Fruit fly (Drosophila melanogaster): Measurements from ENCODE around the gene CG13693.

CG13693 gene

DNA sequence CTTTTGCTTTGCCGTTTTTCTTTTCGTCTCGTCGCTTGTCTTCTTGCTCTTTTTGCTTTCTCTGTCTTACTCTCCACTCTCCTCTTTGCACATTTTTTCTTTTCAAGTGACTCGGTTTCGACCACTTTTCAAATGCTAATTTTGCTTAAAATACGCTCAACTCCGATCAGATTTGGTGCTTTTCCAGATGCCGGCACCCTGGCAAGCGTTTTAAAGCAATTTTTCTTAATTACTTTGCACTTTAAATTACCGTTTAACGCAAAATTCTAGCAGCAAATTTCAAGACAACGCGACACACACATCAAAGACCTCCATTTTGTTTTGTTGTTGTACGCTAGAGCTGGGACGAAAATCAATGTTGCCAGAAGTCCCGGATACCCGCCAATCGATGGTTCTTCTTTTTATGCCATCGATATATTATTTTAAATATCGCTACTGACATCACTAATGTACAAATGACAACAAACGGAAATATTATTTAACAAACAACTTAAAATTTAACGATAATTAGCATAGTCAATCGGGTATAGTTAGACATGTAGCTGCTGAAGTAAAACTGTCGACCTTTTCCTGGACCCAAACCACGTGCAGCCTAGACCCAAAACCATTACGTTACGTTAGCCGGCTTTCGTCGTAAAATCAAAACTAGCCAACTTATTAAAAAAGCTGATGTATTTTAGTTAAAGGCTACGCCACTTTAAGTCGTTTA, 18.4 kb downstream of the CG13693 start, which contains the start of gene kis (continued):
- TF ChIP-seq jumu (GFP tag; optimal IDR thresholded peaks at IDR 0.05) (peak; percentile 59), CG2678 (tag; optimal IDR thresholded peaks at IDR 0.05) (peak; percentile 41), jigr1 (GFP tag; IDR thresholded peaks at IDR 0.05) (no peak), CG8478 (optimal IDR thresholded peaks at IDR 0.05) (no peak), Oaz (GFP tag; IDR thresholded peaks at IDR 0.05) (no peak), nau (GFP tag; optimal IDR thresholded peaks at IDR 0.05) (no peak), odd (GFP tag; optimal IDR thresholded peaks at IDR 0.05) (no peak), shn (GFP tag; optimal IDR thresholded peaks at IDR 0.05) (peak; percentile 31), CG14965 (GFP tag; optimal IDR thresholded peaks at IDR 0.05; ENCODE audit: borderline replicate concordance) (no peak), CG12104 (GFP tag; optimal IDR thresholded peaks at IDR 0.05) (no peak), Six4 (GFP tag; optimal IDR thresholded peaks at IDR 0.05) (no peak), ewg (GFP tag; optimal IDR thresholded peaks at IDR 0.05) (no peak), Max (GFP tag; optimal IDR thresholded peaks at IDR 0.05) (peak; percentile 65), Bteb2 (GFP tag; optimal IDR thresholded peaks at IDR 0.05) (peak; percentile 25), Rx (GFP tag; IDR thresholded peaks at IDR 0.05) (no peak), CG11696 (GFP tag; IDR thresholded peaks at IDR 0.05) (no peak), Ets65A (GFP tag) (peak; percentile 94), CG12155 (GFP tag; optimal IDR thresholded peaks at IDR 0.05) (peak; percentile 63), az2 (GFP tag; optimal IDR thresholded peaks at IDR 0.05) (peak; percentile 52), crc (GFP tag; optimal IDR thresholded peaks at IDR 0.05) (no peak), Doc3 (GFP tag; IDR thresholded peaks at IDR 0.05; ENCODE audit: partially characterized antibody) (peak; percentile 95), sqz (GFP tag; optimal IDR thresholded peaks at IDR 0.05) (peak; percentile 65), Tbp (GFP tag; optimal IDR thresholded peaks at IDR 0.05) (no peak), Mad (GFP tag; optimal IDR thresholded peaks at IDR 0.05) (peak; percentile 43), CG14860 (GFP tag; IDR thresholded peaks at IDR 0.05; ENCODE audit: partially characterized antibody) (peak; percentile 94), tup (GFP tag; optimal IDR thresholded peaks at IDR 0.05) (no peak), Oli (tag; optimal IDR thresholded peaks at IDR 0.05) (peak; percentile 8), danr (GFP tag; IDR thresholded peaks at IDR 0.05) (no peak), CG10462 (GFP tag; optimal IDR thresholded peaks at IDR 0.05) (no peak), Hmx (GFP tag; optimal IDR thresholded peaks at IDR 0.05) (no peak), CG2712 (tag; optimal IDR thresholded peaks at IDR 0.05) (peak; percentile 68), gce (GFP tag; IDR thresholded peaks at IDR 0.05) (no peak), CG3838 (GFP tag; optimal IDR thresholded peaks at IDR 0.05) (peak; percentile 4), Dfd (GFP tag; optimal IDR thresholded peaks at IDR 0.05) (no peak), tio (GFP tag; optimal IDR thresholded peaks at IDR 0.05) (no peak), D (optimal IDR thresholded peaks at IDR 0.05) (no peak), D (GFP tag; optimal IDR thresholded peaks at IDR 0.05) (no peak), CG7357 (GFP tag; IDR thresholded peaks at IDR 0.05) (no peak), Optix (GFP tag; IDR thresholded peaks at IDR 0.05) (no peak), CG9727 (GFP tag; optimal IDR thresholded peaks at IDR 0.05) (peak; percentile 41), ERR (GFP tag; optimal IDR thresholded peaks at IDR 0.05) (peak; percentile 50), CG11247 (GFP tag; IDR thresholded peaks at IDR 0.05) (peak; percentile 19; the same call in 1 of the 2 replicates), ttk (GFP tag; IDR thresholded peaks at IDR 0.05) (no peak), CG17568 (GFP tag; optimal IDR thresholded peaks at IDR 0.05) (peak; percentile 13), CG2202 (tag; optimal IDR thresholded peaks at IDR 0.05) (no peak), Atf6 (GFP tag; IDR thresholded peaks at IDR 0.05) (no peak), hth (optimal IDR thresholded peaks at IDR 0.05) (no peak), onecut (GFP tag; IDR thresholded peaks at IDR 0.05) (0 out of 2 replicates have a peak, but pooled peaks have one; percentile 31), CG18599 (GFP tag; optimal IDR thresholded peaks at IDR 0.05) (peak; percentile 42), lola (GFP tag; optimal IDR thresholded peaks at IDR 0.05) (no peak), Hr39 (optimal IDR thresholded peaks at IDR 0.05) (no peak), CG17361 (GFP tag; IDR thresholded peaks at IDR 0.05) (0 out of 3 replicates have a peak, but pooled peaks have one; percentile 41)

All from whole organism, embryonic.